Fruit fly (Drosophila melanogaster) Kc167 (cell line): ENCODE data around the gene CG5274.

ENCODE experiments used
- Myc ChIP-seq: fragments of >200 bp; optimal IDR thresholded peaks from 2 replicates; lab custom pipeline; 2017; ENCODE audit warnings: missing external identifiers
- Sin3A ChIP-seq: fragments of >200 bp; optimal IDR thresholded peaks from 2 replicates; lab custom pipeline; 2018; ENCODE audit warnings: missing external identifiers
- h ChIP-seq: fragments of >200 bp; optimal IDR thresholded peaks from 3 replicates; lab custom pipeline; 2018; ENCODE audit warnings: missing external identifiers
- insv ChIP-seq: fragments of >200 bp; optimal IDR thresholded peaks from 3 replicates; lab custom pipeline; 2018; ENCODE audit warnings: missing external identifiers
- psq ChIP-seq: fragments of >200 bp; optimal IDR thresholded peaks from 2 replicates; lab custom pipeline; 2017; ENCODE audit warnings: missing external identifiers
- ttk ChIP-seq: sonication (Bioruptor generic); optimal IDR thresholded peaks from 2 replicates; lab custom pipeline; 2017; ENCODE audit warnings: missing external identifiers

The CG5274 gene

DNA sequence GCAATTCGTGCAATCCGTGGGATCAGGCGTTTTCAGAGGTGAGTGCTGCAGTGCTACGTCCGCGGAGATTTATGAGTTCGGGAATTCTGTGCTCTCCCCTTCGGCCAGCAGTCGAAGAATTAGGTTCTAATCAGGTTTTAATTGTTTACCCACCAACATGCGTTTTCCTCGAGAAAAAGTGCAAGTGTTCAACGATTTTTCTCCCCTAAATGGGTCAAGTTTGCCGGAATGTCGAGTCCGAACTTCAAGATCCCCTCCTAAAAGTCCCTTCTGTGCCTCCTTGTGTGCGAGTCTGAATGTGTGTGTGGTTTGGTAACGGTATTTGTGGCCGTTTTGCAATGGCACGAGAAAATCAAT, 50.9 kb downstream of the CG5274 start:
- TF ChIP-seq h (lab: Kevin White, UChicago) (no peak), insv (lab: Kevin White, UChicago) (no peak), Myc (lab: Kevin White, UChicago) (no peak), psq (lab: Kevin White, UChicago) (no peak), Sin3A (lab: Kevin White, UChicago) (no peak), ttk (no peak)
